Fruit fly (Drosophila melanogaster) whole organism, embryonic: ENCODE results near the gene Teh2.

ENCODE experiments used
- B-H2 ChIP-seq: fragments of 200-800 bp; sonication (Bioruptor generic); optimal IDR thresholded peaks from 2 replicates; lab custom pipeline; 2018; ENCODE audit warnings: missing biosample characterization, mild to moderate bottlenecking, missing genetic modification characterization
- Bteb2 ChIP-seq: fragments of 200-800 bp; sonication (Bioruptor generic); optimal IDR thresholded peaks from 2 replicates; lab custom pipeline; 2016; ENCODE audit warnings: missing biosample characterization, missing genetic modification characterization
- CG10274 ChIP-seq: fragments of 200-800 bp; sonication (Bioruptor generic); optimal IDR thresholded peaks from 3 replicates; lab custom pipeline; 2017; ENCODE audit warnings: missing biosample characterization, mild to moderate bottlenecking, missing genetic modification characterization
- CG12236 ChIP-seq: fragments of 200-800 bp; sonication (Bioruptor generic); optimal IDR thresholded peaks from 2 replicates; lab custom pipeline; 2016; ENCODE audit warnings: missing biosample characterization, missing genetic modification characterization
- CG14860 ChIP-seq: fragments of 200-800 bp; sonication (Bioruptor generic); IDR thresholded peaks from 3 replicates; pipeline ENCODE4 v1.3.6; 2022; ENCODE audit warnings: missing biosample characterization, missing genetic modification characterization; ENCODE audit not compliant: partially characterized antibody
- CG1529 ChIP-seq: fragments of 200-800 bp; sonication (Bioruptor generic); optimal IDR thresholded peaks from 3 replicates; lab custom pipeline; 2018; ENCODE audit warnings: missing biosample characterization, missing genetic modification characterization
- CG15601 ChIP-seq: fragments of 200-800 bp; sonication (Bioruptor generic); optimal IDR thresholded peaks from 3 replicates; lab custom pipeline; 2019; ENCODE audit warnings: missing biosample characterization, mild to moderate bottlenecking, missing genetic modification characterization, moderate library complexity
- CG15696 ChIP-seq: fragments of 200-800 bp; sonication (Bioruptor generic); optimal IDR thresholded peaks from 2 replicates; lab custom pipeline; 2019; ENCODE audit warnings: missing biosample characterization, mild to moderate bottlenecking, missing genetic modification characterization, moderate library complexity
- CG16863 ChIP-seq: fragments of 200-800 bp; sonication (Bioruptor generic); optimal IDR thresholded peaks from 3 replicates; lab custom pipeline; 2016; ENCODE audit warnings: missing biosample characterization, missing genetic modification characterization
- CG17359 ChIP-seq: fragments of 200-800 bp; sonication (Bioruptor generic); optimal IDR thresholded peaks from 3 replicates; lab custom pipeline; 2018; ENCODE audit warnings: missing biosample characterization, mild to moderate bottlenecking, missing genetic modification characterization, moderate library complexity
- CG17802 ChIP-seq: fragments of 200-800 bp; sonication (Bioruptor generic); optimal IDR thresholded peaks from 2 replicates; lab custom pipeline; 2018; ENCODE audit warnings: missing biosample characterization, mild to moderate bottlenecking, missing genetic modification characterization, moderate library complexity
- CG18619 ChIP-seq: fragments of 200-800 bp; sonication (Bioruptor generic); optimal IDR thresholded peaks from 3 replicates; lab custom pipeline; 2017; ENCODE audit warnings: missing biosample characterization, mild to moderate bottlenecking, missing genetic modification characterization
- CG2678 ChIP-seq: fragments of 200-800 bp; sonication (Bioruptor generic); optimal IDR thresholded peaks from 3 replicates; lab custom pipeline; 2019; ENCODE audit warnings: missing biosample characterization, mild to moderate bottlenecking, missing genetic modification characterization, moderate library complexity
- CG2712 ChIP-seq: fragments of 200-800 bp; optimal IDR thresholded peaks from 3 replicates; lab custom pipeline; 2019; ENCODE audit warnings: missing biosample characterization, mild to moderate bottlenecking, missing genetic modification characterization, moderate library complexity
- CG31365 ChIP-seq: fragments of 200-800 bp; sonication (Bioruptor generic); optimal IDR thresholded peaks from 2 replicates; lab custom pipeline; 2018; ENCODE audit warnings: missing biosample characterization, mild to moderate bottlenecking, missing genetic modification characterization
- CG34376 ChIP-seq: fragments of 200-800 bp; sonication (Bioruptor generic); optimal IDR thresholded peaks from 2 replicates; lab custom pipeline; 2018; ENCODE audit warnings: missing biosample characterization, mild to moderate bottlenecking, missing genetic modification characterization
- CG8478 ChIP-seq: fragments of >200 bp; optimal IDR thresholded peaks from 2 replicates; lab custom pipeline; 2018
- CG9817 ChIP-seq: fragments of 200-800 bp; sonication (Bioruptor generic); optimal IDR thresholded peaks from 2 replicates; lab custom pipeline; 2018; ENCODE audit warnings: missing biosample characterization, mild to moderate bottlenecking, missing genetic modification characterization, moderate library complexity
- Dip3 ChIP-seq: fragments of 200-800 bp; sonication (Bioruptor generic); optimal IDR thresholded peaks from 3 replicates; lab custom pipeline; 2016; ENCODE audit warnings: missing biosample characterization, missing genetic modification characterization
- ERR ChIP-seq: fragments of 200-800 bp; sonication (Bioruptor generic); optimal IDR thresholded peaks from 2 replicates; lab custom pipeline; 2016; ENCODE audit warnings: missing biosample characterization, missing genetic modification characterization
- GATAe ChIP-seq: fragments of 200-800 bp; sonication (Bioruptor generic); conservative IDR thresholded peaks from 2 replicates; pipeline ENCODE4 v1.3.6; 2022; ENCODE audit warnings: missing biosample characterization, missing genetic modification characterization
- HLH4C ChIP-seq: fragments of 200-800 bp; sonication (Bioruptor generic); IDR thresholded peaks from 3 replicates; pipeline ENCODE4 v1.3.6; 2022; ENCODE audit warnings: missing biosample characterization, missing genetic modification characterization; ENCODE audit not compliant: partially characterized antibody
- Hr51 ChIP-seq, 2 experiments: fragments of 200-800 bp; sonication (Bioruptor generic); optimal IDR thresholded peaks; 2 replicates in 1 of 2; 3 replicates in 1 of 2; lab custom pipeline; 2016 to 2018; ENCODE audit warnings: missing biosample characterization in 2 of 2, missing genetic modification characterization in 2 of 2, mild to moderate bottlenecking in 1 of 2, moderate library complexity in 1 of 2
- Nf-YC ChIP-seq: fragments of 200-800 bp; optimal IDR thresholded peaks from 3 replicates; lab custom pipeline; 2019; ENCODE audit warnings: missing biosample characterization, mild to moderate bottlenecking, missing genetic modification characterization, moderate library complexity
- Oaz ChIP-seq: fragments of 200-800 bp; sonication (Bioruptor generic); IDR thresholded peaks from 2 replicates; pipeline ENCODE4 v1.3.6; 2022; ENCODE audit warnings: missing biosample characterization, missing genetic modification characterization
- Pdp1 ChIP-seq, 2 experiments: fragments of 200-800 bp; sonication (Bioruptor generic); optimal IDR thresholded peaks; 3 replicates each; lab custom pipeline; 2016; ENCODE audit warnings: missing biosample characterization in 2 of 2, missing genetic modification characterization in 2 of 2, mild to moderate bottlenecking in 1 of 2, moderate library complexity in 1 of 2
- Rfx ChIP-seq: fragments of 200-800 bp; sonication (Bioruptor generic); IDR thresholded peaks from 2 replicates; pipeline ENCODE4 v1.3.6; 2022; ENCODE audit warnings: missing biosample characterization, missing genetic modification characterization
- Stat92E ChIP-seq, 3 experiments: fragments of >200 bp in 2 of 3; fragments of 200-800 bp in 1 of 3; sonication (Bioruptor generic) in 1 of 3; optimal IDR thresholded peaks; 2 replicates each; lab custom pipeline; 2017 to 2019; ENCODE audit warnings: missing biosample characterization in 3 of 3, missing genetic modification characterization in 3 of 3, mild to moderate bottlenecking in 1 of 3, moderate library complexity in 1 of 3
- aop ChIP-seq: fragments of 200-800 bp; sonication (Bioruptor generic); IDR thresholded peaks from 2 replicates; pipeline ENCODE4 v1.3.6; 2022; ENCODE audit warnings: missing biosample characterization, missing genetic modification characterization
- ara ChIP-seq: fragments of 200-800 bp; sonication (Bioruptor generic); IDR thresholded peaks from 2 replicates; pipeline ENCODE4 v1.3.6; 2022; ENCODE audit warnings: missing biosample characterization, missing genetic modification characterization
- caup ChIP-seq: fragments of 200-800 bp; sonication (Bioruptor generic); optimal IDR thresholded peaks from 3 replicates; lab custom pipeline; 2017; ENCODE audit warnings: missing biosample characterization, mild to moderate bottlenecking, missing genetic modification characterization, moderate library complexity; ENCODE audit not compliant: severe bottlenecking
- cg ChIP-seq: fragments of 200-800 bp; sonication (Bioruptor generic); optimal IDR thresholded peaks from 3 replicates; lab custom pipeline; 2019; ENCODE audit warnings: missing biosample characterization, mild to moderate bottlenecking, missing genetic modification characterization, moderate library complexity
- dmrt11E ChIP-seq: fragments of 200-800 bp; sonication (Bioruptor generic); optimal IDR thresholded peaks from 3 replicates; lab custom pipeline; 2018; ENCODE audit warnings: missing biosample characterization, mild to moderate bottlenecking, missing genetic modification characterization, moderate library complexity
- emc ChIP-seq: fragments of 200-800 bp; sonication (Bioruptor generic); optimal IDR thresholded peaks from 2 replicates; lab custom pipeline; 2016; ENCODE audit warnings: missing biosample characterization, missing genetic modification characterization
- gcm2 ChIP-seq: fragments of 200-800 bp; sonication (Bioruptor generic); optimal IDR thresholded peaks from 2 replicates; lab custom pipeline; 2016; ENCODE audit warnings: missing biosample characterization, missing genetic modification characterization
- gfzf ChIP-seq: fragments of 200-800 bp; sonication (Bioruptor generic); optimal IDR thresholded peaks from 2 replicates; lab custom pipeline; 2016; ENCODE audit warnings: missing biosample characterization, mild to moderate bottlenecking, missing genetic modification characterization, moderate library complexity
- h ChIP-seq: fragments of >200 bp; optimal IDR thresholded peaks from 2 replicates; lab custom pipeline; 2017
- hbn ChIP-seq: fragments of 200-800 bp; sonication (Bioruptor generic); IDR thresholded peaks from 2 replicates; pipeline ENCODE4 v1.3.6; 2022; ENCODE audit warnings: missing biosample characterization, missing genetic modification characterization; ENCODE audit not compliant: partially characterized antibody
- lilli ChIP-seq: fragments of 200-800 bp; sonication (Bioruptor generic); optimal IDR thresholded peaks from 3 replicates; lab custom pipeline; 2016; ENCODE audit warnings: missing biosample characterization, missing genetic modification characterization
- nerfin-1 ChIP-seq: fragments of 200-800 bp; sonication (Bioruptor generic); optimal IDR thresholded peaks from 3 replicates; lab custom pipeline; 2019; ENCODE audit warnings: missing biosample characterization, mild to moderate bottlenecking, missing genetic modification characterization, moderate library complexity
- pzg ChIP-seq: fragments of 200-800 bp; sonication (Bioruptor generic); optimal IDR thresholded peaks from 3 replicates; lab custom pipeline; 2018; ENCODE audit warnings: missing biosample characterization, mild to moderate bottlenecking, missing genetic modification characterization, moderate library complexity
- rib ChIP-seq: fragments of 200-800 bp; sonication (Bioruptor generic); IDR thresholded peaks from 2 replicates; pipeline ENCODE4 v1.3.6; 2022; ENCODE audit warnings: missing biosample characterization, missing genetic modification characterization
- row ChIP-seq: fragments of 200-800 bp; sonication (Bioruptor generic); IDR thresholded peaks from 3 replicates; pipeline ENCODE4 v1.3.6; 2022; ENCODE audit warnings: missing biosample characterization, missing genetic modification characterization
- shn ChIP-seq: fragments of 200-800 bp; sonication (Bioruptor generic); optimal IDR thresholded peaks from 3 replicates; lab custom pipeline; 2016; ENCODE audit warnings: missing biosample characterization, missing genetic modification characterization
- slbo ChIP-seq: fragments of 200-800 bp; sonication (Bioruptor generic); IDR thresholded peaks from 2 replicates; pipeline ENCODE4 v1.3.6; 2022; ENCODE audit warnings: missing biosample characterization, missing genetic modification characterization
- sqz ChIP-seq: fragments of 200-800 bp; sonication (Bioruptor generic); optimal IDR thresholded peaks from 3 replicates; lab custom pipeline; 2018; ENCODE audit warnings: missing biosample characterization, mild to moderate bottlenecking, missing genetic modification characterization
- sug ChIP-seq: fragments of 200-800 bp; optimal IDR thresholded peaks from 2 replicates; lab custom pipeline; 2019; ENCODE audit warnings: missing biosample characterization, mild to moderate bottlenecking, missing genetic modification characterization, moderate library complexity
- unpg ChIP-seq: fragments of 200-800 bp; sonication (Bioruptor generic); optimal IDR thresholded peaks from 3 replicates; lab custom pipeline; 2018; ENCODE audit warnings: missing biosample characterization, mild to moderate bottlenecking, missing genetic modification characterization, moderate library complexity
- zfh1 ChIP-seq: fragments of 200-800 bp; sonication (Bioruptor generic); IDR thresholded peaks from 3 replicates; pipeline ENCODE4 v1.3.6; 2022; ENCODE audit warnings: missing biosample characterization, missing genetic modification characterization

Teh2 gene

dm6 chr3L:4230357-4230901 is 42.6 kb upstream of the Teh2 start (continued):
- TF ChIP-seq sqz (GFP tag; lab: Kevin White, UChicago): peak; percentile 93
- TF ChIP-seq h: no peak
- TF ChIP-seq CG9817 (tag; lab: Kevin White, UChicago): peak; percentile 77
- peak; percentile 4 for TF ChIP-seq gfzf (GFP tag; lab: Kevin White, UChicago)
- TF ChIP-seq emc (GFP tag; lab: Kevin White, UChicago): peak; percentile 62
- peak; percentile 95 for TF ChIP-seq zfh1
- peak; percentile 79 for TF ChIP-seq CG17802 (tag; lab: Kevin White, UChicago)
- TF ChIP-seq aop (GFP tag; lab: Robert Waterston, UW): peak; percentile 73; the same call in 1 of the 2 replicates
- TF ChIP-seq CG2712 (tag; lab: Kevin White, UChicago): peak; percentile 98
- TF ChIP-seq dmrt11E (tag; lab: Kevin White, UChicago): peak; percentile 98
- peak; percentile 80 for TF ChIP-seq ERR (GFP tag; lab: Kevin White, UChicago)
- TF ChIP-seq Pdp1 (GFP tag; optimal IDR thresholded peaks at IDR 0.05; lab: Kevin White, UChicago): peak; percentile 90
- TF ChIP-seq caup: peak; percentile 66
- TF ChIP-seq CG8478 (lab: Kevin White, UChicago): peak; percentile 17
- TF ChIP-seq CG17359 (tag; lab: Kevin White, UChicago): peak; percentile 94
- TF ChIP-seq B-H2: no peak
- TF ChIP-seq Oaz (GFP tag; lab: Robert Waterston, UW): no peak; the same call in 1 of the 2 replicates
- TF ChIP-seq CG16863 (GFP tag; lab: Kevin White, UChicago): peak; percentile 94
- TF ChIP-seq lilli: peak; percentile 85
- TF ChIP-seq HLH4C (GFP tag; lab: Robert Waterston, UW): no peak
- peak; percentile 96 for TF ChIP-seq CG1529
- TF ChIP-seq pzg (GFP tag; lab: Kevin White, UChicago): no peak
- TF ChIP-seq cg: peak; percentile 69
- TF ChIP-seq CG2678 (tag; lab: Kevin White, UChicago): peak; percentile 94
- TF ChIP-seq ara (GFP tag; lab: Robert Waterston, UW): peak; percentile 93
- TF ChIP-seq Bteb2 (GFP tag; lab: Kevin White, UChicago): peak; percentile 81
- TF ChIP-seq CG12236 (GFP tag; lab: Kevin White, UChicago): peak; percentile 93
- peak; percentile 99 for TF ChIP-seq CG15696 (tag; lab: Kevin White, UChicago)
- peak; percentile 94 for TF ChIP-seq CG15601
- TF ChIP-seq CG31365 (tag; lab: Kevin White, UChicago): peak; percentile 74
- TF ChIP-seq Rfx (GFP tag; lab: Robert Waterston, UW): peak; percentile 69
- peak; percentile 72 for TF ChIP-seq gcm2 (GFP tag; lab: Kevin White, UChicago)
- TF ChIP-seq Dip3 (GFP tag; lab: Kevin White, UChicago): peak; percentile 54
- TF ChIP-seq CG18619 (GFP tag; lab: Kevin White, UChicago): peak; percentile 89
- peak; percentile 26 for TF ChIP-seq CG34376 (GFP tag; lab: Kevin White, UChicago)
- no peak for TF ChIP-seq GATAe (GFP tag; lab: Robert Waterston, UW)
- TF ChIP-seq CG10274 (GFP tag; lab: Kevin White, UChicago): peak; percentile 75
- TF ChIP-seq Nf-YC (tag; lab: Kevin White, UChicago): peak; percentile 71
- TF ChIP-seq hbn (GFP tag; lab: Robert Waterston, UW): no peak
- TF ChIP-seq Stat92E (GFP tag; optimal IDR thresholded peaks at IDR 0.05; lab: Kevin White, UChicago): peak in 1 of 3 experiments; percentile 97
- peak; percentile 93 for TF ChIP-seq nerfin-1 (tag; lab: Kevin White, UChicago)
- TF ChIP-seq unpg (GFP tag; lab: Kevin White, UChicago): peak; percentile 92
- peak; percentile 51 for TF ChIP-seq slbo (GFP tag; lab: Robert Waterston, UW)
- peak; percentile 92 to 93 for TF ChIP-seq Hr51 (GFP tag; optimal IDR thresholded peaks at IDR 0.05; lab: Kevin White, UChicago)
- TF ChIP-seq row (GFP tag; lab: Robert Waterston, UW): peak; percentile 96
- TF ChIP-seq sug (tag; lab: Kevin White, UChicago): peak; percentile 67
- TF ChIP-seq CG14860: no peak
- no peak for TF ChIP-seq rib
- peak; percentile 95 for TF ChIP-seq shn (GFP tag; lab: Kevin White, UChicago)
